Fruit fly (Drosophila melanogaster) whole organism, embryonic: Measurements from ENCODE around the gene CG10211.

Experiments used
- CG14860 ChIP-seq: fragments of 200-800 bp; sonication (Bioruptor generic); IDR thresholded peaks from 3 replicates; pipeline ENCODE4 v1.3.6; 2022; ENCODE audit warnings: missing biosample characterization, missing genetic modification characterization; ENCODE audit not compliant: partially characterized antibody
- CG17912 ChIP-seq: fragments of 200-800 bp; sonication (Bioruptor generic); optimal IDR thresholded peaks from 2 replicates; lab custom pipeline; 2018; ENCODE audit warnings: missing biosample characterization, mild to moderate bottlenecking, missing genetic modification characterization
- CG18764 ChIP-seq: fragments of 200-800 bp; sonication (Bioruptor generic); optimal IDR thresholded peaks from 3 replicates; lab custom pipeline; 2016; ENCODE audit warnings: missing biosample characterization, missing genetic modification characterization
- CG2202 ChIP-seq: fragments of 200-800 bp; sonication (Bioruptor generic); optimal IDR thresholded peaks from 2 replicates; lab custom pipeline; 2018; ENCODE audit warnings: missing biosample characterization, mild to moderate bottlenecking, missing genetic modification characterization
- CG4282 ChIP-seq: fragments of 200-800 bp; sonication (Bioruptor generic); optimal IDR thresholded peaks from 2 replicates; lab custom pipeline; 2016; ENCODE audit warnings: missing biosample characterization, missing genetic modification characterization
- PHDP ChIP-seq: fragments of 200-800 bp; sonication (Bioruptor generic); optimal IDR thresholded peaks from 3 replicates; lab custom pipeline; 2018; ENCODE audit warnings: missing biosample characterization, mild to moderate bottlenecking, missing genetic modification characterization, moderate library complexity
- dm ChIP-seq: fragments of 200-800 bp; sonication (Bioruptor generic); optimal IDR thresholded peaks from 3 replicates; lab custom pipeline; 2016; ENCODE audit warnings: missing biosample characterization, missing genetic modification characterization
- tna ChIP-seq: fragments of 200-800 bp; sonication (Bioruptor generic); IDR thresholded peaks from 2 replicates; pipeline ENCODE4 v1.3.6; 2022; ENCODE audit warnings: missing biosample characterization, missing genetic modification characterization; ENCODE audit not compliant: partially characterized antibody

- no peak for TF ChIP-seq tna
- no peak for TF ChIP-seq CG17912 (GFP tag; lab: Kevin White, UChicago)
- peak; percentile 93 for TF ChIP-seq PHDP (tag; lab: Kevin White, UChicago)
- peak; percentile 5 for TF ChIP-seq dm (GFP tag; lab: Kevin White, UChicago)
- peak; percentile 80 for TF ChIP-seq CG18764 (GFP tag; lab: Kevin White, UChicago)
- TF ChIP-seq CG2202 (tag; lab: Kevin White, UChicago): peak; percentile 91
- no peak for TF ChIP-seq CG4282 (GFP tag; lab: Kevin White, UChicago)
- TF ChIP-seq CG14860: no peak
Measured at dm6 chr2L:18477455-18477854, 39.8 kb upstream of the CG10211 start.
